Fruit fly (Drosophila melanogaster): ENCODE measurements around the gene skd.

- TF ChIP-seq CG32264 (GFP tag; optimal IDR thresholded peaks at IDR 0.05) = no peak
- no peak for TF ChIP-seq lola (GFP tag; optimal IDR thresholded peaks at IDR 0.05)
- no peak for TF ChIP-seq Dif (GFP tag; optimal IDR thresholded peaks at IDR 0.05; ENCODE audit: partially characterized antibody)
- no peak for TF ChIP-seq N (GFP tag; optimal IDR thresholded peaks at IDR 0.05)
- no peak for TF ChIP-seq usp (GFP tag; optimal IDR thresholded peaks at IDR 0.05)
- no peak for TF ChIP-seq h (GFP tag; optimal IDR thresholded peaks at IDR 0.05)
- no peak for TF ChIP-seq tai (GFP tag; optimal IDR thresholded peaks at IDR 0.05)
- TF ChIP-seq Hnf4 (GFP tag; optimal IDR thresholded peaks at IDR 0.05) = no peak
- TF ChIP-seq pan (optimal IDR thresholded peaks at IDR 0.05) = no peak
- no peak for TF ChIP-seq Myc (optimal IDR thresholded peaks at IDR 0.05)
Measured at dm6 chr3L:21050068-21050736, 23.0 kb upstream of the skd start.
